Fruit fly (Drosophila melanogaster) whole organism, embryonic: ENCODE measurements around the gene CG32647.

Source experiments
- Aef1 ChIP-seq: fragments of 200-800 bp; sonication (Bioruptor generic); IDR thresholded peaks from 3 replicates; pipeline ENCODE4 v1.3.6; 2022; ENCODE audit warnings: missing biosample characterization, missing genetic modification characterization
- Asciz ChIP-seq: fragments of 200-800 bp; sonication (Bioruptor generic); optimal IDR thresholded peaks from 2 replicates; lab custom pipeline; 2017; ENCODE audit warnings: missing biosample characterization, mild to moderate bottlenecking, missing genetic modification characterization, missing genetic modification reagents
- CG10209 ChIP-seq: fragments of 200-800 bp; sonication (Bioruptor generic); optimal IDR thresholded peaks from 3 replicates; lab custom pipeline; 2017; ENCODE audit warnings: missing biosample characterization, mild to moderate bottlenecking, missing genetic modification characterization, missing genetic modification reagents
- CG1024 ChIP-seq: fragments of 200-800 bp; sonication (Bioruptor generic); IDR thresholded peaks from 2 replicates; pipeline ENCODE4 v1.3.6; 2022; ENCODE audit warnings: missing biosample characterization, missing genetic modification characterization
- CG10462 ChIP-seq: fragments of 200-800 bp; sonication (Bioruptor generic); optimal IDR thresholded peaks from 2 replicates; lab custom pipeline; 2016; ENCODE audit warnings: missing biosample characterization, missing genetic modification characterization
- CG10543 ChIP-seq: fragments of 200-800 bp; sonication (Bioruptor generic); optimal IDR thresholded peaks from 3 replicates; lab custom pipeline; 2017; ENCODE audit warnings: missing biosample characterization, mild to moderate bottlenecking, missing genetic modification characterization, moderate library complexity
- CG10959 ChIP-seq: fragments of 200-800 bp; sonication (Bioruptor generic); IDR thresholded peaks from 2 replicates; pipeline ENCODE4 v1.3.6; 2022; ENCODE audit warnings: missing biosample characterization, missing genetic modification characterization
- CG11695 ChIP-seq: fragments of 200-800 bp; sonication (Bioruptor generic); IDR thresholded peaks from 3 replicates; pipeline ENCODE4 v1.3.6; 2022; ENCODE audit warnings: missing biosample characterization, missing genetic modification characterization
- CG12071 ChIP-seq: fragments of 200-800 bp; sonication (Bioruptor generic); optimal IDR thresholded peaks from 3 replicates; lab custom pipeline; 2018; ENCODE audit warnings: missing biosample characterization, mild to moderate bottlenecking, missing genetic modification characterization
- CG13424 ChIP-seq: fragments of 200-800 bp; sonication (Bioruptor generic); optimal IDR thresholded peaks from 2 replicates; lab custom pipeline; 2019; ENCODE audit warnings: missing biosample characterization, mild to moderate bottlenecking, missing genetic modification characterization, moderate library complexity
- CG15269 ChIP-seq: fragments of 200-800 bp; sonication (Bioruptor generic); optimal IDR thresholded peaks from 2 replicates; lab custom pipeline; 2018; ENCODE audit warnings: missing biosample characterization, mild to moderate bottlenecking, missing genetic modification characterization, moderate library complexity
- CG17912 ChIP-seq: fragments of 200-800 bp; sonication (Bioruptor generic); optimal IDR thresholded peaks from 2 replicates; lab custom pipeline; 2018; ENCODE audit warnings: missing biosample characterization, mild to moderate bottlenecking, missing genetic modification characterization
- CG18764 ChIP-seq: fragments of 200-800 bp; sonication (Bioruptor generic); optimal IDR thresholded peaks from 3 replicates; lab custom pipeline; 2016; ENCODE audit warnings: missing biosample characterization, missing genetic modification characterization
- CG31441 ChIP-seq: fragments of 200-800 bp; sonication (Bioruptor generic); IDR thresholded peaks from 2 replicates; pipeline ENCODE4 v1.3.6; 2022; ENCODE audit warnings: missing biosample characterization, missing genetic modification characterization
- CG3838 ChIP-seq: fragments of 200-800 bp; sonication (Bioruptor generic); optimal IDR thresholded peaks from 3 replicates; lab custom pipeline; 2016; ENCODE audit warnings: missing biosample characterization, missing genetic modification characterization
- CG4617 ChIP-seq: fragments of 200-800 bp; sonication (Bioruptor generic); optimal IDR thresholded peaks from 3 replicates; lab custom pipeline; 2016; ENCODE audit warnings: missing biosample characterization, missing genetic modification characterization, borderline replicate concordance
- CG6683 ChIP-seq: fragments of 200-800 bp; sonication (Bioruptor generic); optimal IDR thresholded peaks from 2 replicates; lab custom pipeline; 2017; ENCODE audit warnings: missing biosample characterization, mild to moderate bottlenecking, missing genetic modification characterization, missing genetic modification reagents
- CG6765 ChIP-seq: fragments of 200-800 bp; sonication (Bioruptor generic); optimal IDR thresholded peaks from 3 replicates; lab custom pipeline; 2017; ENCODE audit warnings: missing biosample characterization, mild to moderate bottlenecking, missing genetic modification characterization
- CG6854 ChIP-seq: fragments of 200-800 bp; sonication (Bioruptor generic); optimal IDR thresholded peaks from 3 replicates; lab custom pipeline; 2017; ENCODE audit warnings: missing biosample characterization, mild to moderate bottlenecking, missing genetic modification characterization
- CG8924 ChIP-seq: fragments of 200-800 bp; optimal IDR thresholded peaks from 3 replicates; lab custom pipeline; 2019; ENCODE audit warnings: missing biosample characterization, mild to moderate bottlenecking, missing genetic modification characterization, moderate library complexity
- CG9437 ChIP-seq: fragments of 200-800 bp; sonication (Bioruptor generic); optimal IDR thresholded peaks from 2 replicates; lab custom pipeline; 2018; ENCODE audit warnings: missing biosample characterization, mild to moderate bottlenecking, missing genetic modification characterization
- Camta ChIP-seq: fragments of 200-800 bp; sonication (Bioruptor generic); optimal IDR thresholded peaks from 2 replicates; lab custom pipeline; 2016; ENCODE audit warnings: missing biosample characterization, missing genetic modification characterization
- Chrac-16 ChIP-seq: fragments of 200-800 bp; sonication (Bioruptor generic); optimal IDR thresholded peaks from 3 replicates; lab custom pipeline; 2016; ENCODE audit warnings: missing biosample characterization, missing genetic modification characterization
- Dip2 ChIP-seq: fragments of 200-800 bp; sonication (Bioruptor generic); IDR thresholded peaks from 2 replicates; pipeline ENCODE4 v1.3.6; 2022; ENCODE audit warnings: missing biosample characterization, missing genetic modification characterization
- Dp ChIP-seq: fragments of 200-800 bp; sonication (Bioruptor generic); optimal IDR thresholded peaks from 2 replicates; lab custom pipeline; 2018; ENCODE audit warnings: missing biosample characterization, mild to moderate bottlenecking, missing genetic modification characterization, moderate library complexity
- HmgZ ChIP-seq: fragments of 200-800 bp; sonication (Bioruptor generic); optimal IDR thresholded peaks from 2 replicates; lab custom pipeline; 2018; ENCODE audit warnings: missing biosample characterization, mild to moderate bottlenecking, missing genetic modification characterization
- MBD-R2 ChIP-seq: fragments of 200-800 bp; sonication (Bioruptor generic); IDR thresholded peaks from 2 replicates; pipeline ENCODE4 v1.3.6; 2022; ENCODE audit warnings: missing biosample characterization, missing genetic modification characterization
- Oaz ChIP-seq: fragments of 200-800 bp; sonication (Bioruptor generic); IDR thresholded peaks from 2 replicates; pipeline ENCODE4 v1.3.6; 2022; ENCODE audit warnings: missing biosample characterization, missing genetic modification characterization
- ab ChIP-seq: fragments of 200-800 bp; sonication (Bioruptor generic); optimal IDR thresholded peaks from 2 replicates; lab custom pipeline; 2016; ENCODE audit warnings: missing biosample characterization, missing genetic modification characterization
- cato ChIP-seq: fragments of 200-800 bp; sonication (Bioruptor generic); optimal IDR thresholded peaks from 2 replicates; lab custom pipeline; 2016; ENCODE audit warnings: missing biosample characterization, missing genetic modification characterization, borderline replicate concordance
- cg ChIP-seq: fragments of 200-800 bp; sonication (Bioruptor generic); optimal IDR thresholded peaks from 3 replicates; lab custom pipeline; 2019; ENCODE audit warnings: missing biosample characterization, mild to moderate bottlenecking, missing genetic modification characterization, moderate library complexity
- croc ChIP-seq: fragments of 200-800 bp; sonication (Bioruptor generic); conservative IDR thresholded peaks from 3 replicates; pipeline ENCODE4 v1.3.6; 2022; ENCODE audit warnings: missing biosample characterization, missing genetic modification characterization
- dati ChIP-seq: fragments of 200-800 bp; sonication (Bioruptor generic); IDR thresholded peaks from 2 replicates; pipeline ENCODE4 v1.3.6; 2022; ENCODE audit warnings: missing biosample characterization, missing genetic modification characterization
- dimm ChIP-seq: fragments of 200-800 bp; sonication (Bioruptor generic); IDR thresholded peaks from 2 replicates; pipeline ENCODE4 v1.3.6; 2022; ENCODE audit warnings: missing biosample characterization, missing genetic modification characterization
- dmrt11E ChIP-seq: fragments of 200-800 bp; sonication (Bioruptor generic); optimal IDR thresholded peaks from 3 replicates; lab custom pipeline; 2018; ENCODE audit warnings: missing biosample characterization, mild to moderate bottlenecking, missing genetic modification characterization, moderate library complexity
- gce ChIP-seq: fragments of 200-800 bp; sonication (Bioruptor generic); IDR thresholded peaks from 3 replicates; pipeline ENCODE4 v1.3.6; 2022; ENCODE audit warnings: missing biosample characterization, missing genetic modification characterization
- gsb-n ChIP-seq: fragments of 200-800 bp; sonication (Bioruptor generic); optimal IDR thresholded peaks from 3 replicates; lab custom pipeline; 2018; ENCODE audit warnings: missing biosample characterization, mild to moderate bottlenecking, missing genetic modification characterization
- gt ChIP-seq: fragments of 200-800 bp; sonication (Bioruptor generic); IDR thresholded peaks from 2 replicates; pipeline ENCODE4 v1.3.6; 2022; ENCODE audit warnings: missing biosample characterization, missing genetic modification characterization
- hkb ChIP-seq, 2 experiments: fragments of 200-800 bp in 1 of 2; fragments of >200 bp in 1 of 2; sonication (Bioruptor generic) in 1 of 2; IDR thresholded peaks in 1 of 2; optimal IDR thresholded peaks in 1 of 2; 2 replicates each; pipeline versions ENCODE4 v1.3.6 to Lab custom; 2017 to 2022; ENCODE audit warnings: missing biosample characterization in 1 of 2, missing genetic modification characterization in 1 of 2
- lilli ChIP-seq: fragments of 200-800 bp; sonication (Bioruptor generic); optimal IDR thresholded peaks from 3 replicates; lab custom pipeline; 2016; ENCODE audit warnings: missing biosample characterization, missing genetic modification characterization
- nerfin-1 ChIP-seq: fragments of 200-800 bp; sonication (Bioruptor generic); optimal IDR thresholded peaks from 3 replicates; lab custom pipeline; 2019; ENCODE audit warnings: missing biosample characterization, mild to moderate bottlenecking, missing genetic modification characterization, moderate library complexity
- onecut ChIP-seq: fragments of 200-800 bp; sonication (Bioruptor generic); IDR thresholded peaks from 2 replicates; pipeline ENCODE4 v1.3.6; 2022; ENCODE audit warnings: missing biosample characterization, missing genetic modification characterization
- phol ChIP-seq: fragments of 200-800 bp; sonication (Bioruptor generic); optimal IDR thresholded peaks from 3 replicates; lab custom pipeline; 2018; ENCODE audit warnings: missing biosample characterization, mild to moderate bottlenecking, missing genetic modification characterization, moderate library complexity
- pzg ChIP-seq: fragments of 200-800 bp; sonication (Bioruptor generic); optimal IDR thresholded peaks from 3 replicates; lab custom pipeline; 2018; ENCODE audit warnings: missing biosample characterization, mild to moderate bottlenecking, missing genetic modification characterization, moderate library complexity
- ranshi ChIP-seq: fragments of 200-800 bp; sonication (Bioruptor generic); IDR thresholded peaks from 2 replicates; pipeline ENCODE4 v1.3.6; 2022; ENCODE audit warnings: missing biosample characterization, missing genetic modification characterization
- sc ChIP-seq, 3 experiments: fragments of >200 bp in 2 of 3; fragments of 200-800 bp in 1 of 3; sonication (Bioruptor generic) in 1 of 3; optimal IDR thresholded peaks; 2 replicates in 2 of 3; 3 replicates in 1 of 3; lab custom pipeline; 2017; ENCODE audit warnings: mild to moderate bottlenecking in 1 of 3, missing biosample characterization in 1 of 3, missing genetic modification characterization in 1 of 3, missing genetic modification reagents in 1 of 3
- sr ChIP-seq: fragments of 200-800 bp; sonication (Bioruptor generic); IDR thresholded peaks from 3 replicates; pipeline ENCODE4 v1.3.6; 2022; ENCODE audit warnings: missing biosample characterization, missing genetic modification characterization
- vfl ChIP-seq: fragments of 200-800 bp; sonication (Bioruptor generic); optimal IDR thresholded peaks from 2 replicates; lab custom pipeline; 2016; ENCODE audit warnings: missing biosample characterization, missing genetic modification characterization

Gene CG32647

dm6 chrX:12750928-12751631, 33.7 kb downstream of the CG32647 start (continued):
- TF ChIP-seq dmrt11E (tag; lab: Kevin White, UChicago) (peak; percentile 100), sr (GFP tag; lab: Robert Waterston, UW) (peak; percentile 98), CG9437 (GFP tag; lab: Kevin White, UChicago) (peak; percentile 98), CG8924 (tag; lab: Kevin White, UChicago) (peak; percentile 100), Oaz (GFP tag; lab: Robert Waterston, UW) (peak; percentile 99), Chrac-16 (peak; percentile 99), Camta (GFP tag; lab: Kevin White, UChicago) (peak; percentile 100), Dp (GFP tag; lab: Kevin White, UChicago) (peak; percentile 57), CG31441 (peak; percentile 100), CG4617 (GFP tag; lab: Kevin White, UChicago) (peak; percentile 100), CG11695 (GFP tag; lab: Robert Waterston, UW) (peak; percentile 100), MBD-R2 (GFP tag; lab: Robert Waterston, UW) (peak; percentile 100), ranshi (GFP tag; lab: Robert Waterston, UW) (peak; percentile 99), CG10543 (GFP tag; lab: Kevin White, UChicago) (peak; percentile 100), HmgZ (tag; lab: Kevin White, UChicago) (peak; percentile 100), Dip2 (GFP tag; lab: Robert Waterston, UW) (peak; percentile 86), CG6765 (GFP tag; lab: Kevin White, UChicago) (peak; percentile 100), CG18764 (GFP tag; lab: Kevin White, UChicago) (peak; percentile 99), CG6683 (peak; percentile 99), CG10209 (GFP tag; lab: Kevin White, UChicago) (peak; percentile 100), CG1024 (GFP tag; lab: Robert Waterston, UW) (peak; percentile 96), CG17912 (GFP tag; lab: Kevin White, UChicago) (peak; percentile 90), hkb (optimal IDR thresholded peaks at IDR 0.05; lab: Kevin White, UChicago) (no peak), hkb (GFP tag; IDR thresholded peaks at IDR 0.05; lab: Robert Waterston, UW) (peak; percentile 100), nerfin-1 (tag; lab: Kevin White, UChicago) (peak; percentile 99), lilli (GFP tag; lab: Kevin White, UChicago) (peak; percentile 100), CG6854 (GFP tag; lab: Kevin White, UChicago) (peak; percentile 100), dimm (GFP tag; lab: Robert Waterston, UW) (peak; percentile 98), sc (optimal IDR thresholded peaks at IDR 0.05; lab: Kevin White, UChicago) (no peak), sc (GFP tag; optimal IDR thresholded peaks at IDR 0.05; lab: Kevin White, UChicago) (peak; percentile 100), CG10462 (GFP tag; lab: Kevin White, UChicago) (peak; percentile 100), CG10959 (GFP tag; lab: Robert Waterston, UW) (peak; percentile 98), dati (GFP tag; lab: Robert Waterston, UW) (peak; percentile 98), CG3838 (GFP tag; lab: Kevin White, UChicago) (peak; percentile 99), gt (GFP tag; lab: Robert Waterston, UW) (peak; percentile 97), ab (peak; percentile 99), vfl (peak; percentile 100), pzg (GFP tag; lab: Kevin White, UChicago) (peak; percentile 46), CG12071 (GFP tag; lab: Kevin White, UChicago) (peak; percentile 99), cg (GFP tag; lab: Kevin White, UChicago) (no peak), croc (GFP tag; lab: Robert Waterston, UW) (peak; percentile 99), CG13424 (tag; lab: Kevin White, UChicago) (peak; percentile 100), gce (GFP tag; lab: Robert Waterston, UW) (peak; percentile 99), onecut (GFP tag; lab: Robert Waterston, UW) (peak; percentile 97), gsb-n (tag; lab: Kevin White, UChicago) (peak; percentile 99), phol (tag; lab: Kevin White, UChicago) (peak; percentile 100), Asciz (GFP tag; lab: Kevin White, UChicago) (peak; percentile 100), cato (GFP tag; lab: Kevin White, UChicago) (peak; percentile 99), Aef1 (GFP tag; lab: Robert Waterston, UW) (peak; percentile 100), CG15269 (tag; lab: Kevin White, UChicago) (peak; percentile 100)
